Fruit fly (Drosophila melanogaster): ENCODE results near the gene CG7341.

CG7341 gene

DNA sequence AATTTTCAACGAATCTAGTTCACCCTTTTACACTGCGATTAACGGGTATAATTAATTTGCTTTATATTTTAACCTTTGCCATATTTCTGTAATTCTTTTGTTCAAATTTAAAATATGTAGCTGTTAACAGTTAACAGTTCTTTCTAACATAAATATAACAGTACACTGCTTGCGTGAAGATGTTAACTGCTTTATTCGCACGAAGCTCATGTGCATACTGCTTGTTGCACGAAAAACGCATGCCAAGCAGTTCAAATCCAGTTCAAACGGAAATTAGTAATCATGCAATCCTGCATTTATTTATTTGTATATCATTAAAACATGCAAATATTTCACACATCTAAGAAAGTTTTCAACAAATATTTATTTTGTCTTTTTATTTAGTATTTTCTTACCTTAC is 24.7 kb upstream of the CG7341 start (continued):
- TF ChIP-seq CG17361 (GFP tag; IDR thresholded peaks at IDR 0.05) (0 out of 3 replicates have a peak, but pooled peaks have one; percentile 18), CG42726 (GFP tag; IDR thresholded peaks at IDR 0.05; ENCODE audit: partially characterized antibody) (peak; percentile 57), CG43689 (GFP tag; IDR thresholded peaks at IDR 0.05) (no peak), Atf-2 (GFP tag; optimal IDR thresholded peaks at IDR 0.05) (no peak), sug (tag; optimal IDR thresholded peaks at IDR 0.05) (peak; percentile 29), NK7.1 (GFP tag; optimal IDR thresholded peaks at IDR 0.05) (no peak), exex (tag; optimal IDR thresholded peaks at IDR 0.05) (no peak), CG17802 (tag; optimal IDR thresholded peaks at IDR 0.05) (no peak), Eip74EF (GFP tag; optimal IDR thresholded peaks at IDR 0.05) (peak in 1 of 2 experiments; percentile 99), Ets97D (GFP tag; optimal IDR thresholded peaks at IDR 0.05) (peak; percentile 78), onecut (GFP tag; IDR thresholded peaks at IDR 0.05) (no peak), Hey (tag; optimal IDR thresholded peaks at IDR 0.05) (no peak), CG12236 (GFP tag; optimal IDR thresholded peaks at IDR 0.05) (no peak), zfh1 (GFP tag; IDR thresholded peaks at IDR 0.05) (0 out of 3 replicates have a peak, but pooled peaks have one; percentile 17), CG11247 (GFP tag; IDR thresholded peaks at IDR 0.05) (no peak), CG2712 (tag; optimal IDR thresholded peaks at IDR 0.05) (peak; percentile 41), Kr (GFP tag; optimal IDR thresholded peaks at IDR 0.05) (no peak), lola (GFP tag; optimal IDR thresholded peaks at IDR 0.05) (no peak), caup (GFP tag; optimal IDR thresholded peaks at IDR 0.05; ENCODE audit: severe bottlenecking) (no peak), CG13123 (GFP tag; optimal IDR thresholded peaks at IDR 0.05) (no peak), CG16779 (GFP tag; IDR thresholded peaks at IDR 0.05) (no peak), Ets65A (GFP tag) (peak; percentile 69), Side (GFP tag; optimal IDR thresholded peaks at IDR 0.05) (no peak), zfh2 (GFP tag; optimal IDR thresholded peaks at IDR 0.05) (no peak), ac (GFP tag; optimal IDR thresholded peaks at IDR 0.05) (no peak), CG11695 (GFP tag; IDR thresholded peaks at IDR 0.05) (no peak), gro (GFP tag; optimal IDR thresholded peaks at IDR 0.05) (peak; percentile 26), unc-4 (GFP tag; IDR thresholded peaks at IDR 0.05; ENCODE audit: partially characterized antibody) (no peak), emc (GFP tag; optimal IDR thresholded peaks at IDR 0.05) (no peak), bigmax (GFP tag; optimal IDR thresholded peaks at IDR 0.05) (no peak), tna (GFP tag; IDR thresholded peaks at IDR 0.05; ENCODE audit: partially characterized antibody) (no peak), mam (GFP tag; optimal IDR thresholded peaks at IDR 0.05) (no peak), Mrtf (GFP tag; IDR thresholded peaks at IDR 0.05) (no peak), schlank (tag; optimal IDR thresholded peaks at IDR 0.05) (no peak), CG9437 (GFP tag; optimal IDR thresholded peaks at IDR 0.05) (no peak), Elba2 (GFP tag; optimal IDR thresholded peaks at IDR 0.05) (no peak), Xbp1 (GFP tag; optimal IDR thresholded peaks at IDR 0.05) (no peak), odd (GFP tag; optimal IDR thresholded peaks at IDR 0.05) (no peak), bowl (GFP tag; IDR thresholded peaks at IDR 0.05) (no peak), CoRest (tag; optimal IDR thresholded peaks at IDR 0.05) (peak; percentile 54), bcd (GFP tag; optimal IDR thresholded peaks at IDR 0.05) (peak; percentile 2), PHDP (tag; optimal IDR thresholded peaks at IDR 0.05) (no peak), nerfin-2 (GFP tag; IDR thresholded peaks at IDR 0.05; ENCODE audit: partially characterized antibody) (peak; percentile 18; the same call in 1 of the 2 replicates), CG5953 (GFP tag; IDR thresholded peaks at IDR 0.05) (no peak), dpn (GFP tag; optimal IDR thresholded peaks at IDR 0.05) (peak in 1 of 2 experiments; percentile 4), NC2α (GFP tag; optimal IDR thresholded peaks at IDR 0.05) (no peak), sens (GFP tag) (peak; percentile 72), jumu (GFP tag; optimal IDR thresholded peaks at IDR 0.05) (no peak), Hr51 (GFP tag; optimal IDR thresholded peaks at IDR 0.05) (no peak), grau (tag; optimal IDR thresholded peaks at IDR 0.05) (no peak), eve (GFP tag; optimal IDR thresholded peaks at IDR 0.05) (no peak)

All from whole organism, embryonic.